Worm (Caenorhabditis elegans): ENCODE data around the gene Y54G2A.16.

DNA sequence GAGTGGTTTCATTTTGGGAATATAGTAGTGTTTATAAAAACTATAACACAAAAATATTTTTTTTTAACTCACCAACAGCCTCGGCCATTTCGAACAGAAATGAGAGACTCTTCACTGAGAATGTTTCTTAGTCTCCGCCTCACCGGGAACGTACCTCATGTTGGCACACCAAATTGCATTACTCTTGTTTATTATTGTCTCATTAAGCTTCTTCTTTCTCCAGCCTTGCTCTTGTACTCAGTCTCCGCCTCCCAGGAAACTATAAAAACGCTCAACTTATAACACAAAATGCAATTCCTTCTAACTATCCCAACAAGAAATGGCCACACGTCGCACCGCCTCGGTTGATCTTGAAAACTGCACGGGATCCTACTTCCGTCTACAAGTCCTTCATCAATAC is 32.1 kb downstream of the Y54G2A.16 start, which contains the start of the genes Y54G2A.48 and pudl-1:
- TF ChIP-seq nfya-1 (tag; optimal IDR thresholded peaks at IDR 0.05; ENCODE audit: insufficient read depth) (no peak), pqm-1 (tag; optimal IDR thresholded peaks at IDR 0.05) (no peak), jun-1 (tag; optimal IDR thresholded peaks at IDR 0.05) (no peak), ceh-82 (tag; optimal IDR thresholded peaks at IDR 0.05) (no peak), nhr-23 (tag; optimal IDR thresholded peaks at IDR 0.05) (no peak), ama-1 (optimal IDR thresholded peaks at IDR 0.05) (no peak), hmg-11 (tag; optimal IDR thresholded peaks at IDR 0.05) (no peak)

Data from whole organism, L3 larva.